Fruit fly (Drosophila melanogaster) whole organism, embryonic: ENCODE results near the gene mib2.
A peak's percentile ranks its signal among the peaks of the same experiment; 100 is the strongest.

Source experiments
- Aef1 ChIP-seq: fragments of 200-800 bp; sonication (Bioruptor generic); IDR thresholded peaks from 3 replicates; pipeline ENCODE4 v1.3.6; 2022; ENCODE audit warnings: missing biosample characterization, missing genetic modification characterization
- Atf-2 ChIP-seq: fragments of 200-800 bp; sonication (Bioruptor generic); optimal IDR thresholded peaks from 2 replicates; lab custom pipeline; 2016; ENCODE audit warnings: missing biosample characterization, missing genetic modification characterization
- BEAF-32 ChIP-seq: fragments of 200-800 bp; sonication (Bioruptor generic); optimal IDR thresholded peaks from 3 replicates; lab custom pipeline; 2017; ENCODE audit warnings: missing biosample characterization, missing genetic modification characterization, mild to moderate bottlenecking, moderate library complexity, missing genetic modification reagents
- BtbVII ChIP-seq: fragments of 200-800 bp; sonication (Bioruptor generic); optimal IDR thresholded peaks from 3 replicates; lab custom pipeline; 2017; ENCODE audit warnings: missing biosample characterization, mild to moderate bottlenecking, missing genetic modification characterization
- CG10147 ChIP-seq: fragments of 200-800 bp; sonication (Bioruptor generic); optimal IDR thresholded peaks from 2 replicates; lab custom pipeline; 2019; ENCODE audit warnings: missing biosample characterization, mild to moderate bottlenecking, missing genetic modification characterization, moderate library complexity
- CG10959 ChIP-seq: fragments of 200-800 bp; sonication (Bioruptor generic); IDR thresholded peaks from 2 replicates; pipeline ENCODE4 v1.3.6; 2022; ENCODE audit warnings: missing biosample characterization, missing genetic modification characterization
- CG11247 ChIP-seq: fragments of 200-800 bp; sonication (Bioruptor generic); IDR thresholded peaks from 2 replicates; pipeline ENCODE4 v1.3.6; 2022; ENCODE audit warnings: missing biosample characterization, missing genetic modification characterization
- CG11456 ChIP-seq: fragments of 200-800 bp; sonication (Bioruptor generic); IDR thresholded peaks from 3 replicates; pipeline ENCODE4 v1.3.6; 2022; ENCODE audit warnings: missing biosample characterization, missing genetic modification characterization
- CG12299 ChIP-seq: fragments of 200-800 bp; sonication (Bioruptor generic); optimal IDR thresholded peaks from 2 replicates; lab custom pipeline; 2018; ENCODE audit warnings: missing biosample characterization, mild to moderate bottlenecking, missing genetic modification characterization
- CG12942 ChIP-seq: fragments of 200-800 bp; sonication (Bioruptor generic); optimal IDR thresholded peaks from 3 replicates; lab custom pipeline; 2016; ENCODE audit warnings: missing biosample characterization, missing genetic modification characterization
- CG17385 ChIP-seq: fragments of 200-800 bp; sonication (Bioruptor generic); optimal IDR thresholded peaks from 3 replicates; lab custom pipeline; 2018; ENCODE audit warnings: missing biosample characterization, mild to moderate bottlenecking, missing genetic modification characterization
- CG17802 ChIP-seq: fragments of 200-800 bp; sonication (Bioruptor generic); optimal IDR thresholded peaks from 2 replicates; lab custom pipeline; 2018; ENCODE audit warnings: missing biosample characterization, mild to moderate bottlenecking, missing genetic modification characterization, moderate library complexity
- CG1792 ChIP-seq: fragments of 200-800 bp; sonication (Bioruptor generic); optimal IDR thresholded peaks from 2 replicates; lab custom pipeline; 2016; ENCODE audit warnings: missing biosample characterization, missing genetic modification characterization
- CG2875 ChIP-seq: fragments of 200-800 bp; sonication (Bioruptor generic); optimal IDR thresholded peaks from 2 replicates; lab custom pipeline; 2017; ENCODE audit warnings: missing biosample characterization, mild to moderate bottlenecking, missing genetic modification characterization, missing genetic modification reagents
- CG31365 ChIP-seq: fragments of 200-800 bp; sonication (Bioruptor generic); optimal IDR thresholded peaks from 2 replicates; lab custom pipeline; 2018; ENCODE audit warnings: missing biosample characterization, mild to moderate bottlenecking, missing genetic modification characterization
- CG32767 ChIP-seq: fragments of 200-800 bp; sonication (Bioruptor generic); IDR thresholded peaks from 2 replicates; pipeline ENCODE4 v1.3.6; 2022; ENCODE audit warnings: missing biosample characterization, missing genetic modification characterization
- CG4404 ChIP-seq: fragments of 200-800 bp; sonication (Bioruptor generic); IDR thresholded peaks from 2 replicates; pipeline ENCODE4 v1.3.6; 2022; ENCODE audit warnings: missing biosample characterization, missing genetic modification characterization
- CG8290 ChIP-seq, 3 experiments: fragments of 200-800 bp; sonication (Bioruptor generic); optimal IDR thresholded peaks; 2 replicates each; lab custom pipeline; 2016 to 2019; ENCODE audit warnings: missing biosample characterization in 3 of 3, missing genetic modification characterization in 3 of 3, mild to moderate bottlenecking in 2 of 3, moderate library complexity in 1 of 3
- CG8359 ChIP-seq: fragments of 200-800 bp; sonication (Bioruptor generic); optimal IDR thresholded peaks from 2 replicates; lab custom pipeline; 2017; ENCODE audit warnings: missing biosample characterization, mild to moderate bottlenecking, missing genetic modification characterization, borderline replicate concordance
- CG9215 ChIP-seq: fragments of 200-800 bp; sonication (Bioruptor generic); IDR thresholded peaks from 2 replicates; pipeline ENCODE4 v1.3.6; 2022; ENCODE audit warnings: missing biosample characterization, missing genetic modification characterization
- Doc3 ChIP-seq: fragments of 200-800 bp; sonication (Bioruptor generic); IDR thresholded peaks from 3 replicates; pipeline ENCODE4 v1.3.6; 2022; ENCODE audit warnings: missing biosample characterization, missing genetic modification characterization; ENCODE audit not compliant: partially characterized antibody
- Fer1 ChIP-seq: fragments of 200-800 bp; sonication (Bioruptor generic); optimal IDR thresholded peaks from 2 replicates; lab custom pipeline; 2017; ENCODE audit warnings: missing biosample characterization, mild to moderate bottlenecking, missing genetic modification characterization
- MTF-1 ChIP-seq: fragments of 200-800 bp; sonication (Bioruptor generic); optimal IDR thresholded peaks from 2 replicates; lab custom pipeline; 2018; ENCODE audit warnings: missing biosample characterization, mild to moderate bottlenecking, missing genetic modification characterization, borderline replicate concordance
- Med ChIP-seq: fragments of 200-800 bp; sonication (Bioruptor generic); peaks from one replicate; lab custom pipeline; 2016; ENCODE audit warnings: missing biosample characterization, missing genetic modification characterization, mild to moderate bottlenecking, inconsistent platforms, moderate library complexity
- Oli ChIP-seq: fragments of 200-800 bp; sonication (Bioruptor generic); optimal IDR thresholded peaks from 2 replicates; lab custom pipeline; 2018; ENCODE audit warnings: missing biosample characterization, mild to moderate bottlenecking, missing genetic modification characterization, moderate library complexity
- Xrp1 ChIP-seq: fragments of 200-800 bp; sonication (Bioruptor generic); IDR thresholded peaks from 2 replicates; pipeline ENCODE4 v1.3.6; 2022; ENCODE audit warnings: missing biosample characterization, missing genetic modification characterization
- abd-A ChIP-seq: fragments of 200-800 bp; sonication (Bioruptor generic); optimal IDR thresholded peaks from 3 replicates; lab custom pipeline; 2019; ENCODE audit warnings: missing biosample characterization, mild to moderate bottlenecking, missing genetic modification characterization, moderate library complexity
- cas ChIP-seq: fragments of 200-800 bp; sonication (Bioruptor generic); IDR thresholded peaks from 2 replicates; pipeline ENCODE4 v1.3.6; 2022; ENCODE audit warnings: missing biosample characterization, missing genetic modification characterization
- dati ChIP-seq: fragments of 200-800 bp; sonication (Bioruptor generic); IDR thresholded peaks from 2 replicates; pipeline ENCODE4 v1.3.6; 2022; ENCODE audit warnings: missing biosample characterization, missing genetic modification characterization
- emc ChIP-seq: fragments of 200-800 bp; sonication (Bioruptor generic); optimal IDR thresholded peaks from 2 replicates; lab custom pipeline; 2016; ENCODE audit warnings: missing biosample characterization, missing genetic modification characterization
- eve ChIP-seq, 2 experiments: fragments of >200 bp; optimal IDR thresholded peaks; 2 replicates each; lab custom pipeline; 2017; ENCODE audit warnings: missing biosample characterization in 2 of 2, missing genetic modification characterization in 2 of 2
- fd3F ChIP-seq: fragments of 200-800 bp; sonication (Bioruptor generic); optimal IDR thresholded peaks from 2 replicates; lab custom pipeline; 2018; ENCODE audit warnings: missing biosample characterization, mild to moderate bottlenecking, missing genetic modification characterization, moderate library complexity
- gfzf ChIP-seq: fragments of 200-800 bp; sonication (Bioruptor generic); optimal IDR thresholded peaks from 2 replicates; lab custom pipeline; 2016; ENCODE audit warnings: missing biosample characterization, mild to moderate bottlenecking, missing genetic modification characterization, moderate library complexity
- hbn ChIP-seq: fragments of 200-800 bp; sonication (Bioruptor generic); IDR thresholded peaks from 2 replicates; pipeline ENCODE4 v1.3.6; 2022; ENCODE audit warnings: missing biosample characterization, missing genetic modification characterization; ENCODE audit not compliant: partially characterized antibody
- insv ChIP-seq, 2 experiments: fragments of 200-800 bp; sonication (Bioruptor generic); optimal IDR thresholded peaks; 3 replicates each; lab custom pipeline; 2016 to 2018; ENCODE audit warnings: missing biosample characterization in 2 of 2, missing genetic modification characterization in 2 of 2
- kah ChIP-seq: fragments of 200-800 bp; sonication (Bioruptor generic); optimal IDR thresholded peaks from 2 replicates; lab custom pipeline; 2018; ENCODE audit warnings: missing biosample characterization, mild to moderate bottlenecking, missing genetic modification characterization
- ken ChIP-seq: fragments of 200-800 bp; sonication (Bioruptor generic); IDR thresholded peaks from 3 replicates; pipeline ENCODE4 v1.3.6; 2022; ENCODE audit warnings: missing biosample characterization, missing genetic modification characterization
- kni ChIP-seq: fragments of 200-800 bp; sonication (Bioruptor generic); optimal IDR thresholded peaks from 3 replicates; lab custom pipeline; 2017; ENCODE audit warnings: mild to moderate bottlenecking, missing biosample characterization, missing genetic modification reagents, missing genetic modification characterization
- mirr ChIP-seq: fragments of 200-800 bp; sonication (Bioruptor generic); optimal IDR thresholded peaks from 3 replicates; lab custom pipeline; 2018; ENCODE audit warnings: missing biosample characterization, mild to moderate bottlenecking, missing genetic modification characterization
- mld ChIP-seq: fragments of 200-800 bp; sonication (Bioruptor generic); IDR thresholded peaks from 3 replicates; pipeline ENCODE4 v1.3.6; 2022; ENCODE audit warnings: missing biosample characterization, missing genetic modification characterization; ENCODE audit not compliant: partially characterized antibody
- nerfin-1 ChIP-seq: fragments of 200-800 bp; sonication (Bioruptor generic); optimal IDR thresholded peaks from 3 replicates; lab custom pipeline; 2019; ENCODE audit warnings: missing biosample characterization, mild to moderate bottlenecking, missing genetic modification characterization, moderate library complexity
- org-1 ChIP-seq: fragments of 200-800 bp; sonication (Bioruptor generic); optimal IDR thresholded peaks from 2 replicates; lab custom pipeline; 2017; ENCODE audit warnings: missing biosample characterization, missing genetic modification characterization
- pb ChIP-seq: fragments of 200-800 bp; sonication (Bioruptor generic); optimal IDR thresholded peaks from 3 replicates; lab custom pipeline; 2016; ENCODE audit warnings: missing biosample characterization, missing genetic modification characterization
- pfk ChIP-seq: fragments of 200-800 bp; sonication (Bioruptor generic); optimal IDR thresholded peaks from 2 replicates; lab custom pipeline; 2018; ENCODE audit warnings: missing biosample characterization, mild to moderate bottlenecking, missing genetic modification characterization, moderate library complexity
- schlank ChIP-seq: fragments of 200-800 bp; sonication (Bioruptor generic); optimal IDR thresholded peaks from 2 replicates; lab custom pipeline; 2018; ENCODE audit warnings: missing biosample characterization, mild to moderate bottlenecking, missing genetic modification characterization
- sens-2 ChIP-seq: fragments of 200-800 bp; sonication (Bioruptor generic); IDR thresholded peaks from 2 replicates; pipeline ENCODE4 v1.3.6; 2022; ENCODE audit warnings: missing biosample characterization, missing genetic modification characterization
- stc ChIP-seq: fragments of 200-800 bp; sonication (Bioruptor generic); IDR thresholded peaks from 2 replicates; pipeline ENCODE4 v1.3.6; 2022; ENCODE audit warnings: missing biosample characterization, missing genetic modification characterization
- stwl ChIP-seq: fragments of 200-800 bp; sonication (Bioruptor generic); optimal IDR thresholded peaks from 3 replicates; lab custom pipeline; 2018; ENCODE audit warnings: missing biosample characterization, mild to moderate bottlenecking, missing genetic modification characterization, moderate library complexity
- zf30C ChIP-seq: fragments of 200-800 bp; sonication (Bioruptor generic); optimal IDR thresholded peaks from 3 replicates; lab custom pipeline; 2018; ENCODE audit warnings: missing biosample characterization, mild to moderate bottlenecking, missing genetic modification characterization

Gene mib2

DNA sequence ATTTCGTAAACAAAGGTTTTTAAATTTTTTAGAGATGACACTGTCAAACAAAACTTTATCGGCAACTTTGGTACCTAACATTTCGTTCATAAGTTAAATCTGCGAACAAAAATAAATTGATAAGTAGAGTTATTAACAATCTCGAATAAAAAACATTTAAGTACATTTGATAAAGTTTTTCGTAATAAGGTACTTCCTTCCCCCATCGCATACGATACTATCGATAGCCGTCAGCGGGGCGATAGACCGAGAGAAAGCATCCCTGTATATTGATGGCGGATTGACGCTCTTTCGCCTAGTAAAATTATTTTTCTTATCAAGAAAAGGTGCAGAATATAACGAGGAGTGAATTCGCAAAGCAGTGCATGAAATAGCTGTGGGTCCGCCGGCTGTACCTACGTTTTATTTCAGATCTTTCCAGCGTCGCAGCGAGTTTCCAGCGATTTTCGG, 10.9 kb downstream of the mib2 start, which contains the start of the genes Ttc19 and Acn (continued):
- TF ChIP-seq Fer1 (GFP tag; lab: Kevin White, UChicago) (peak; percentile 75), CG8290 (GFP tag; optimal IDR thresholded peaks at IDR 0.05; lab: Kevin White, UChicago) (peak; percentile 79), CG8290 (tag; optimal IDR thresholded peaks at IDR 0.05; lab: Kevin White, UChicago) (peak in 1 of 2 experiments; percentile 50), CG9215 (peak; percentile 79), Xrp1 (peak; percentile 89), CG11456 (peak; percentile 85), Doc3 (GFP tag; lab: Robert Waterston, UW) (peak; percentile 95), Aef1 (GFP tag; lab: Robert Waterston, UW) (peak; percentile 85), sens-2 (GFP tag; lab: Robert Waterston, UW) (peak; percentile 59), CG32767 (GFP tag; lab: Robert Waterston, UW) (peak; percentile 50), schlank (tag; lab: Kevin White, UChicago) (peak; percentile 62), zf30C (GFP tag; lab: Kevin White, UChicago) (no peak), pb (GFP tag; lab: Kevin White, UChicago) (peak; percentile 78), MTF-1 (no peak), CG12299 (tag; lab: Kevin White, UChicago) (peak; percentile 51), CG17802 (tag; lab: Kevin White, UChicago) (peak; percentile 66), CG8359 (GFP tag; lab: Kevin White, UChicago) (peak; percentile 59), cas (peak; percentile 68; the same call in 1 of the 2 replicates), BEAF-32 (GFP tag; lab: Kevin White, UChicago) (peak; percentile 97), mirr (GFP tag; lab: Kevin White, UChicago) (peak; percentile 39), Oli (tag; lab: Kevin White, UChicago) (peak; percentile 66), kni (GFP tag; lab: Kevin White, UChicago) (no peak), BtbVII (peak; percentile 6), Med (peak; percentile 97), CG31365 (no peak), fd3F (GFP tag; lab: Kevin White, UChicago) (peak; percentile 72), CG10147 (GFP tag; lab: Kevin White, UChicago) (peak; percentile 84), stc (GFP tag; lab: Robert Waterston, UW) (peak; percentile 77), pfk (GFP tag; lab: Kevin White, UChicago) (no peak), CG12942 (GFP tag; lab: Kevin White, UChicago) (peak; percentile 79), mld (GFP tag; lab: Robert Waterston, UW) (peak; percentile 93), stwl (tag; lab: Kevin White, UChicago) (peak; percentile 82), abd-A (tag; lab: Kevin White, UChicago) (no peak), eve (GFP tag; optimal IDR thresholded peaks at IDR 0.05; lab: Kevin White, UChicago) (no peak), gfzf (GFP tag; lab: Kevin White, UChicago) (peak; percentile 37), CG2875 (GFP tag; lab: Kevin White, UChicago) (peak; percentile 65), org-1 (GFP tag; lab: Kevin White, UChicago) (no peak), emc (peak; percentile 65), CG4404 (GFP tag; lab: Robert Waterston, UW) (peak; percentile 71), Atf-2 (peak; percentile 80), CG17385 (GFP tag; lab: Kevin White, UChicago) (peak; percentile 82), hbn (GFP tag; lab: Robert Waterston, UW) (peak; percentile 94), nerfin-1 (tag; lab: Kevin White, UChicago) (peak; percentile 77), ken (GFP tag; lab: Robert Waterston, UW) (peak; percentile 86), insv (GFP tag; optimal IDR thresholded peaks at IDR 0.05; lab: Kevin White, UChicago) (peak in 1 of 2 experiments; percentile 66), CG10959 (GFP tag; lab: Robert Waterston, UW) (peak; percentile 74), CG11247 (GFP tag; lab: Robert Waterston, UW) (peak; percentile 85), dati (GFP tag; lab: Robert Waterston, UW) (peak; percentile 45; the same call in 1 of the 2 replicates), CG1792 (peak; percentile 87), kah (GFP tag; lab: Kevin White, UChicago) (peak; percentile 29)
